Fruit fly (Drosophila melanogaster): ENCODE data around the gene CG42354.

Gene CG42354

DNA sequence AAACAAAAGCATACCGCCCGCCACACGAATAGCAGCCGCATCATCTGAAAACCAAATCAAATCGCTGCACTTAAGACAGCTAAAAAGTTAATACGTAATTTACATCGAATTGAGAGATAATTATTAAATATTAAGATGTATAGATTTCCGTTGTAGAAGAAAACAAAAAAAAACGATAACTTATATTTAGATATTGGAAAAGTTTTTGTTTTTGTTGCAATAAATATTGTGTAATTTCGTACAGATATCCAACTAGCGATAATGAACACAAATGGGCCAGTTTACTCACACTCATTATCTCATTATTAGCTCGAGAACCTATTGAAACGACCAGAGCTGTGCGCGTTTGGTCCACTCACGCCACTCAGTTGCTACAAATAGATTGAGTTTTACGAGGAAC, 35.9 kb upstream of the CG42354 start (continued):
- TF ChIP-seq grn (GFP tag; optimal IDR thresholded peaks at IDR 0.05) (no peak), vnd (GFP tag; IDR thresholded peaks at IDR 0.05; ENCODE audit: partially characterized antibody) (no peak), CG2678 (tag; optimal IDR thresholded peaks at IDR 0.05) (peak; percentile 84), esg (GFP tag; conservative IDR thresholded peaks at IDR 0.05) (no peak; the same call in 1 of the 2 replicates), CG12236 (GFP tag; optimal IDR thresholded peaks at IDR 0.05) (peak; percentile 6), CG12104 (GFP tag; optimal IDR thresholded peaks at IDR 0.05) (peak; percentile 58), CG2712 (tag; optimal IDR thresholded peaks at IDR 0.05) (peak; percentile 82), chm (GFP tag; IDR thresholded peaks at IDR 0.05) (no peak), Lpt (GFP tag; optimal IDR thresholded peaks at IDR 0.05) (no peak), oc (tag; optimal IDR thresholded peaks at IDR 0.05) (peak; percentile 10), CG34422 (GFP tag; IDR thresholded peaks at IDR 0.05) (no peak), sc (optimal IDR thresholded peaks at IDR 0.05) (no peak), sc (GFP tag; optimal IDR thresholded peaks at IDR 0.05) (peak; percentile 73), ham (GFP tag; IDR thresholded peaks at IDR 0.05) (no peak), zfh1 (GFP tag; IDR thresholded peaks at IDR 0.05) (no peak), CG4854 (GFP tag; optimal IDR thresholded peaks at IDR 0.05) (no peak), CG16815 (GFP tag; optimal IDR thresholded peaks at IDR 0.05) (peak; percentile 54), Elba2 (GFP tag; optimal IDR thresholded peaks at IDR 0.05) (no peak), Hmr (GFP tag; optimal IDR thresholded peaks at IDR 0.05) (peak; percentile 59), Scr (GFP tag; IDR thresholded peaks at IDR 0.05; ENCODE audit: partially characterized antibody) (no peak), ewg (GFP tag; optimal IDR thresholded peaks at IDR 0.05) (peak; percentile 62), vfl (GFP tag; optimal IDR thresholded peaks at IDR 0.05) (no peak), CG31224 (GFP tag; IDR thresholded peaks at IDR 0.05) (no peak), CG9932 (GFP tag; IDR thresholded peaks at IDR 0.05) (no peak), CG10209 (GFP tag; optimal IDR thresholded peaks at IDR 0.05) (peak; percentile 73), pros (GFP tag; optimal IDR thresholded peaks at IDR 0.05) (no peak), CG4424 (GFP tag; optimal IDR thresholded peaks at IDR 0.05) (peak; percentile 68), D (optimal IDR thresholded peaks at IDR 0.05) (no peak), D (GFP tag; optimal IDR thresholded peaks at IDR 0.05) (peak; percentile 87), tup (GFP tag; optimal IDR thresholded peaks at IDR 0.05) (no peak), CG17568 (GFP tag; optimal IDR thresholded peaks at IDR 0.05) (no peak), org-1 (GFP tag; optimal IDR thresholded peaks at IDR 0.05) (peak; percentile 61), Asciz (GFP tag; optimal IDR thresholded peaks at IDR 0.05) (peak; percentile 65), corto (GFP tag; optimal IDR thresholded peaks at IDR 0.05) (no peak), CG2889 (GFP tag; IDR thresholded peaks at IDR 0.05) (no peak), Dll (GFP tag; IDR thresholded peaks at IDR 0.05; ENCODE audit: partially characterized antibody) (0 out of 4 replicates have a peak, but pooled peaks have one; percentile 9), Hr78 (GFP tag; optimal IDR thresholded peaks at IDR 0.05) (peak in 1 of 2 experiments; percentile 62), bcd (GFP tag; optimal IDR thresholded peaks at IDR 0.05) (peak; percentile 76)

DNA sequence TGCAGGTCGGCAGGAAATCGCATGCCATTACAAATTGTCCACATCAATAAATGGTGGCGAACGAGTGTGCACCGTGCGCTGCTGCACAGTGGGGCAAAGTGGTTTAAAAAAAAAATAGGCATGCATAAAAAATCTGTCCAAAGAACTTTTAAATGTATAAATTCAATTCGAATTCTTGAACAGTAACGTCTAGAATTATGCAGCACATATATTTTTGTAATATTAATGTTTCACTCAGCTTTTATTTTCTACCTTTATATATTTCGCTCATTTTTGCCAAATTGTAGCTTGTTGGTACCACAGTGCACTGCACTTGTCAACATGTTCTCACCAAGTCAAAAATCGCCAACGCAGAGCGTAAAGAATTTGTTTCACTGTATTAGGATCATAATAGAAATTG, 34.3 kb upstream of the CG42354 start:
- TF ChIP-seq CG34422 (GFP tag; IDR thresholded peaks at IDR 0.05): no peak
- TF ChIP-seq CHES-1-like (GFP tag; optimal IDR thresholded peaks at IDR 0.05): no peak
- no peak for TF ChIP-seq pum (GFP tag; optimal IDR thresholded peaks at IDR 0.05)
- TF ChIP-seq CG7963 (GFP tag; IDR thresholded peaks at IDR 0.05; ENCODE audit: partially characterized antibody): no peak
- no peak for TF ChIP-seq repo (GFP tag; optimal IDR thresholded peaks at IDR 0.05)
- no peak for TF ChIP-seq gro (GFP tag; optimal IDR thresholded peaks at IDR 0.05)
- no peak for TF ChIP-seq CG16863 (GFP tag; optimal IDR thresholded peaks at IDR 0.05)
- peak; percentile 18 for TF ChIP-seq CG2712 (tag; optimal IDR thresholded peaks at IDR 0.05)
- TF ChIP-seq Ssrp (tag; optimal IDR thresholded peaks at IDR 0.05): no peak
- no peak for TF ChIP-seq CG17361 (GFP tag; IDR thresholded peaks at IDR 0.05)
- TF ChIP-seq chif (GFP tag; optimal IDR thresholded peaks at IDR 0.05): peak in 1 of 2 experiments; percentile 34
- no peak for TF ChIP-seq CG8388 (GFP tag; optimal IDR thresholded peaks at IDR 0.05)
- no peak for TF ChIP-seq CG10431 (GFP tag; optimal IDR thresholded peaks at IDR 0.05)
- TF ChIP-seq gcm (GFP tag; optimal IDR thresholded peaks at IDR 0.05): no peak
- peak; percentile 15 for TF ChIP-seq CG9727 (GFP tag; optimal IDR thresholded peaks at IDR 0.05)
- no peak for TF ChIP-seq CG1024 (GFP tag; IDR thresholded peaks at IDR 0.05)
- TF ChIP-seq Ets65A (GFP tag): peak; percentile 92
